Fruit fly (Drosophila melanogaster): ENCODE measurements around the gene Pits.

The Pits gene

DNA sequence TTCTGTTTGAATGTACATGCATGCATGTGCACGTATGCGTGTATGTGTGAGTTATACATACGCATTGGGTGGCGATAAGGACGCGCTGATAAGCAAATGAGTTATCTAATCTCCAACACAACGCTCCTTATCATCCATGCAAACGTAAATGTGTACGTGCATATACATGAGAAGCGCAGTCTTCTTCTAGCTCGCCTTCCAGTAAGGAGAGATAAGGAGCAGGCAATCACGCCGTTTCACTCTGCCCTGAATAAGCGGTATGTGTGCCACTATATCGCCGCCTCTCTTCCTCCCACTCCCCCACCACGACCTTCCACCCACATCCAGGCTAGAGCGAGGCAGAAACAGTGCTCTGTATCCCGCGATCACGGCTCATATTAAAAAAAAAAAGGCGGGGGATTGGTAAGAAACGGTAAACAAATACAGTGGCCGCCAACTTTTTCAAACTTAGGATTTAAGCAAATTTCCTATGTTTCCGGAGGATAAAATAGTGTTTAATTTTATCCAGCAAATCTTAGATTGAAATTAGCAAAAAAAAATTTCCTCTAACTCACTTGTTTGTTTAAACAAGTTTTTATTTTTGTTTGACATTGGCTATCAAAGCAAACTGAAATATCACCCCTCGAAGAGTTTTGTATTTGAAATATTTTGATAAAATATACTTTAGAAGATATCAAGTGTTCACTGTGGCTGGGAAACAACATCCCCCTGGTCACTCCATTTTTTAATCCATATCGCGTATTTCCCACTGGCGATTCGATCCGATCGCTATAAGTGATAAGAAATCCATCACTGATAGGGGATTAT, 2.3 kb downstream of the Pits start (continued):
- TF ChIP-seq pdm3 (GFP tag; optimal IDR thresholded peaks at IDR 0.05) = peak; percentile 22
- no peak for TF ChIP-seq salr (GFP tag; optimal IDR thresholded peaks at IDR 0.05)
- TF ChIP-seq Hr38 (GFP tag; optimal IDR thresholded peaks at IDR 0.05) = no peak
- no peak for TF ChIP-seq Smox (GFP tag; optimal IDR thresholded peaks at IDR 0.05)
- 0 out of 2 replicates have a peak, but pooled peaks have one; percentile 33 for TF ChIP-seq CG15336 (GFP tag; IDR thresholded peaks at IDR 0.05)
- TF ChIP-seq CG3919 (GFP tag; optimal IDR thresholded peaks at IDR 0.05) = no peak
- TF ChIP-seq eg (GFP tag; IDR thresholded peaks at IDR 0.05) = no peak
- TF ChIP-seq Eip78C (GFP tag) = peak; percentile 79
- no peak for TF ChIP-seq cyc (GFP tag; optimal IDR thresholded peaks at IDR 0.05)
- TF ChIP-seq CG6792 (GFP tag; optimal IDR thresholded peaks at IDR 0.05) = no peak
- no peak for TF ChIP-seq CG6854 (GFP tag; optimal IDR thresholded peaks at IDR 0.05)
- TF ChIP-seq CG10669 (GFP tag; optimal IDR thresholded peaks at IDR 0.05) = peak; percentile 30
- TF ChIP-seq Hr4 (GFP tag; optimal IDR thresholded peaks at IDR 0.05) = peak; percentile 19
- TF ChIP-seq achi (GFP tag; optimal IDR thresholded peaks at IDR 0.05) = peak; percentile 33
- no peak for TF ChIP-seq CG4318 (GFP tag; optimal IDR thresholded peaks at IDR 0.05)

DNA sequence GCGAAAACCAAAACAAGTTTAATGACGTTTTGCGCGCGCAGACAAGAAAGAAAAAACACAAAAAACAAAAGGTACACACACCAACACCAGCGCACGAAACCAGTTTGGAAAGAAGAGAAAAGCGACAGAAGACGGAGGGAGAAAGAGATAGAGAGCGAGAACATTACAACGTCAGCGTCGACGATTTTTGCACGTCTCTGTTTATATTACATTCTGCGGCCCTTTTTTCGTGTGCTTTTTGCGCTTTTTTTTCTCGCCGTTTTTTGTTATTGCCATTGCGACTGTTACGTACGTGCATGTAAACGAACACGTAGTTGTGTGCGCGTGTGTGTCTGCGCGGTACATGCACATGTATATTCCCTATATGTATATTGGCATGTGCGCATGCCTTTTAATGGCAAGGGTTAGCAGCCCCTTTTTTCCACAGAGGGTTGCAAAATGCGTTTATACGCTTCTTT, 2.9 kb downstream of the Pits start:
- TF ChIP-seq CG31627 (GFP tag; optimal IDR thresholded peaks at IDR 0.05) = no peak
- TF ChIP-seq CG11762 (GFP tag; optimal IDR thresholded peaks at IDR 0.05; ENCODE audit: insufficient read depth) = no peak
- TF ChIP-seq fd59A (GFP tag; optimal IDR thresholded peaks at IDR 0.05) = no peak
- TF ChIP-seq CG6163 (GFP tag; IDR thresholded peaks at IDR 0.05) = peak; percentile 73
- TF ChIP-seq OdsH (GFP tag; optimal IDR thresholded peaks at IDR 0.05) = no peak
- TF ChIP-seq CG8632 (GFP tag; optimal IDR thresholded peaks at IDR 0.05) = no peak
- TF ChIP-seq pdm3 (GFP tag; optimal IDR thresholded peaks at IDR 0.05) = no peak
- TF ChIP-seq Gug (GFP tag; IDR thresholded peaks at IDR 0.05) = no peak
- TF ChIP-seq Eip78C (GFP tag) = peak; percentile 13
- TF ChIP-seq ss (GFP tag; optimal IDR thresholded peaks at IDR 0.05) = peak; percentile 22 to 65
- TF ChIP-seq dac (GFP tag; optimal IDR thresholded peaks at IDR 0.05) = no peak
- TF ChIP-seq cyc (GFP tag; optimal IDR thresholded peaks at IDR 0.05) = no peak
- TF ChIP-seq CG1621 (tag; optimal IDR thresholded peaks at IDR 0.05) = no peak
- no peak for TF ChIP-seq CG6792 (GFP tag; optimal IDR thresholded peaks at IDR 0.05)
- no peak for TF ChIP-seq CG10631 (GFP tag; optimal IDR thresholded peaks at IDR 0.05)
- no peak for TF ChIP-seq CG32006 (GFP tag; optimal IDR thresholded peaks at IDR 0.05)
- TF ChIP-seq salr (GFP tag; optimal IDR thresholded peaks at IDR 0.05) = no peak
- no peak for TF ChIP-seq CG6276 (GFP tag; optimal IDR thresholded peaks at IDR 0.05)
- peak; percentile 86 for TF ChIP-seq vri (GFP tag; optimal IDR thresholded peaks at IDR 0.05)
- no peak for TF ChIP-seq Hr39 (GFP tag; optimal IDR thresholded peaks at IDR 0.05)
- no peak for TF ChIP-seq dsx (GFP tag; optimal IDR thresholded peaks at IDR 0.05; ENCODE audit: poor library complexity, severe bottlenecking)

DNA sequence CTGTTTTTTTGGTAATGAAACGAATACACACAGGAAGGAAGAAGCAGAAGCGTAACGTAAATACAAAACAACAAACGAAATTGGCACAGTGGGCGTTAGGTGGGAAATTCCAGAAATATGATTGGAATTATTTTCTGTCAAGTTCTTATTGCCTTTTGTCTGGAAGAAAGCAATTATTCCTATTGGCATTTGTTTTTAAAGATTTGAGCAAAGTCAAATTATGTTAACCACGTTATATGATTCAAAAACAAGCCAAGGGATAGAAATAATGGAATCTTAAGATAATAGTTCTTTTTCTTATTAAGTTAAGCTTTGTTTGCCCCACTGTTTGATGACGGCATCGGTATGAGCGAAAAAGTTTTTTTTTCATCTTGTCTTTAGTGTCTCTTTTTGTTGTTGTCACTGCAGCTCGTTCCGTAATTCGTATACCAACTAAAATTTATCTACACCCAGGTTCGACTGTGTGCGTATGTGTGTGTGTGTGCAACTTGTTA, 3.4 kb downstream of the Pits start:
- TF ChIP-seq esn (GFP tag; optimal IDR thresholded peaks at IDR 0.05) (peak; percentile 99), Blimp-1 (GFP tag; optimal IDR thresholded peaks at IDR 0.05) (peak; percentile 93), CG1621 (tag; optimal IDR thresholded peaks at IDR 0.05) (peak; percentile 95), CG6276 (GFP tag; optimal IDR thresholded peaks at IDR 0.05) (peak; percentile 98), CG11762 (GFP tag; optimal IDR thresholded peaks at IDR 0.05; ENCODE audit: insufficient read depth) (peak; percentile 99), Sox14 (GFP tag; optimal IDR thresholded peaks at IDR 0.05) (peak; percentile 99), Gug (GFP tag; IDR thresholded peaks at IDR 0.05) (peak; percentile 96), Eip78C (GFP tag) (peak; percentile 100), CG6163 (GFP tag; IDR thresholded peaks at IDR 0.05) (peak; percentile 93), CG11294 (GFP tag; IDR thresholded peaks at IDR 0.05) (peak; percentile 95), spab (GFP tag; optimal IDR thresholded peaks at IDR 0.05) (peak; percentile 95), dac (GFP tag; optimal IDR thresholded peaks at IDR 0.05) (peak; percentile 98), achi (GFP tag; optimal IDR thresholded peaks at IDR 0.05) (peak; percentile 97), CG3032 (tag; optimal IDR thresholded peaks at IDR 0.05) (peak; percentile 98), Lpt (GFP tag; optimal IDR thresholded peaks at IDR 0.05) (peak; percentile 98), Hr4 (GFP tag; optimal IDR thresholded peaks at IDR 0.05) (peak; percentile 98), ss (GFP tag; optimal IDR thresholded peaks at IDR 0.05) (peak; percentile 73 to 96), CG15336 (GFP tag; IDR thresholded peaks at IDR 0.05) (peak; percentile 98), CG16779 (tag; optimal IDR thresholded peaks at IDR 0.05) (peak; percentile 94), CG4318 (GFP tag; optimal IDR thresholded peaks at IDR 0.05) (peak; percentile 99), cyc (GFP tag; optimal IDR thresholded peaks at IDR 0.05) (peak; percentile 98), Sox15 (GFP tag; optimal IDR thresholded peaks at IDR 0.05) (peak; percentile 98), Sox102F (GFP tag; optimal IDR thresholded peaks at IDR 0.05) (peak; percentile 99), CG8319 (GFP tag; optimal IDR thresholded peaks at IDR 0.05) (peak; percentile 98), pdm3 (GFP tag; optimal IDR thresholded peaks at IDR 0.05) (peak; percentile 99), Eip93F (GFP tag; optimal IDR thresholded peaks at IDR 0.05) (peak; percentile 93), CG8119 (GFP tag; IDR thresholded peaks at IDR 0.05) (peak; percentile 98)

Measured in whole organism, prepupa.